Fruit fly (Drosophila melanogaster): Measurements from ENCODE around the gene CG10663.

dm6 chr3L:12433710-12434109 is 51.1 kb downstream of the CG10663 start:
- no peak for TF ChIP-seq CTCF (optimal IDR thresholded peaks at IDR 0.05)
- no peak for TF ChIP-seq CG8478 (optimal IDR thresholded peaks at IDR 0.05)
